Worm (Caenorhabditis elegans): ENCODE results near the gene irld-57.

DNA sequence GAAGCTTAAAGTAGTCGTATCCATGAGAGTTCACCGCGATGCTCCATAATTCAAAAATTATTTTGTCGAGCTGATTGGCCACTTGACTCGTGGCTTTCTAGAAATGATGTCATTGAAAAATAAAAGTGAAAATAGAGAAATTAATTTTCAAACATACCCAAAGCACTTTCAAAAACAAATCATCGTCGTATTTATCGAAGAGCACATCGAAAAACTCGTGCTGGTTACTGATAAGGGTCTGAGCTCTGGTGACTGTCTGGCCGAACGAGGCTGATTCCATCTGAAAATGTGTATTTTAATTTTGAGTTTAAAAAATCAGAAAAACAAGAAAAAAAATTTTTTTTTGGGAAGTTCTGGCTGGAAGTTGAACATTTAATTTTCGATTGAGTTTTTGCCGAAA is 14.1 kb downstream of the irld-57 start:
- no peak for TF ChIP-seq flt-1 (GFP tag; IDR thresholded peaks at IDR 0.05)
- TF ChIP-seq klf-2 (GFP tag; conservative IDR thresholded peaks at IDR 0.05), result no peak
- no peak for TF ChIP-seq cog-1 (tag; optimal IDR thresholded peaks at IDR 0.05)
- TF ChIP-seq ztf-29 (GFP tag; IDR thresholded peaks at IDR 0.05), result no peak
- no peak for TF ChIP-seq ztf-23 (GFP tag; IDR thresholded peaks at IDR 0.05)
- TF ChIP-seq ref-1 (GFP tag; conservative IDR thresholded peaks at IDR 0.05), result no peak
- no peak for TF ChIP-seq tab-1 (GFP tag; IDR thresholded peaks at IDR 0.05)
- no peak for TF ChIP-seq T22C8.4 (GFP tag; IDR thresholded peaks at IDR 0.05)
